Fruit fly (Drosophila melanogaster): ENCODE measurements around the gene CG14182.

CG14182 gene

dm6 chr3L:19991120-19991519, 11.5 kb upstream of the CG14182 start, which contains the start of gene fln:
TSS of gene fln (minus strand) at chr3L:19991220.
- TF ChIP-seq Pif1A (GFP tag; optimal IDR thresholded peaks at IDR 0.05) = no peak
- no peak for TF ChIP-seq CG17806 (tag; optimal IDR thresholded peaks at IDR 0.05)
- TF ChIP-seq CG9948 (tag; optimal IDR thresholded peaks at IDR 0.05) = no peak
- no peak for TF ChIP-seq CG8301 (tag; optimal IDR thresholded peaks at IDR 0.05)
- no peak for TF ChIP-seq CG14655 (GFP tag; optimal IDR thresholded peaks at IDR 0.05)
- TF ChIP-seq fd96Ca (GFP tag; IDR thresholded peaks at IDR 0.05) = no peak
- TF ChIP-seq gl (tag; optimal IDR thresholded peaks at IDR 0.05) = no peak
- no peak for TF ChIP-seq CG12605 (GFP tag; IDR thresholded peaks at IDR 0.05)
- no peak for TF ChIP-seq EcR (GFP tag; optimal IDR thresholded peaks at IDR 0.05)
- TF ChIP-seq CG8159 (tag; optimal IDR thresholded peaks at IDR 0.05) = no peak
- TF ChIP-seq Snoo (tag; optimal IDR thresholded peaks at IDR 0.05) = no peak
- TF ChIP-seq CG4496 (GFP tag; IDR thresholded peaks at IDR 0.05) = no peak
- no peak for TF ChIP-seq D1 (tag; optimal IDR thresholded peaks at IDR 0.05)
- TF ChIP-seq CG34367 (tag; optimal IDR thresholded peaks at IDR 0.05) = no peak
- TF ChIP-seq Ets98B (GFP tag; IDR thresholded peaks at IDR 0.05) = no peak
- TF ChIP-seq rn (GFP tag; IDR thresholded peaks at IDR 0.05) = no peak
- TF ChIP-seq CG13204 (GFP tag; optimal IDR thresholded peaks at IDR 0.05) = no peak
- TF ChIP-seq CG32121 (GFP tag; IDR thresholded peaks at IDR 0.05) = no peak
- TF ChIP-seq Pif1B (GFP tag; optimal IDR thresholded peaks at IDR 0.05) = no peak
- TF ChIP-seq CG10348 (GFP tag; IDR thresholded peaks at IDR 0.05) = no peak

DNA sequence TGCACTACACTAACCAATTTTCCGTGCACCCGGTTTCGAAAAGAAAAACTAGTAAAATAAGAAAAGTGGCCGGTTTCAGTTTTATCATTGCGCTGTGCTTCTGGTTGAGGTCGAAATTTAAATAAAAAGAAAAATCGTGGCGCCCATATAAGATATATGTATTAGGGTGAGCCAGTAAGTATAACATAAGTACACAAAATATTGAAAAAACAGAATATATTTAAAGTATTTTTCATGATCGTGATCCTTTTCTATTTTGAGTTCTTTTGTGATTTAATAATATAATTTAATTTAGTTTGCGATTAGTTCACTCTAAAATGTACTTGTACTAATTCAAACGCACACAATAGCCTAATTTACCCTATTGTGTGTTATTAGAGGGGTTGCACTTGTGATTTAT, 9.3 kb upstream of the CG14182 start, which contains the start of gene Csas:
Csas (minus strand) TSS at position 101 of the 400 bp plus-strand sequence.
- TF ChIP-seq EcR (GFP tag; optimal IDR thresholded peaks at IDR 0.05) (no peak), Pif1A (GFP tag; optimal IDR thresholded peaks at IDR 0.05) (no peak), Pif1B (GFP tag; optimal IDR thresholded peaks at IDR 0.05) (no peak), CG9948 (tag; optimal IDR thresholded peaks at IDR 0.05) (no peak), CG8301 (tag; optimal IDR thresholded peaks at IDR 0.05) (no peak), rn (GFP tag; IDR thresholded peaks at IDR 0.05) (no peak), CG32121 (GFP tag; IDR thresholded peaks at IDR 0.05) (no peak), CG17806 (tag; optimal IDR thresholded peaks at IDR 0.05) (no peak), gl (tag; optimal IDR thresholded peaks at IDR 0.05) (no peak), CG8159 (tag; optimal IDR thresholded peaks at IDR 0.05) (no peak), CG10348 (GFP tag; IDR thresholded peaks at IDR 0.05) (no peak), D1 (tag; optimal IDR thresholded peaks at IDR 0.05) (no peak)

- TF ChIP-seq CG10348 (GFP tag; IDR thresholded peaks at IDR 0.05) = no peak
- TF ChIP-seq EcR (GFP tag; optimal IDR thresholded peaks at IDR 0.05) = no peak
- TF ChIP-seq gl (tag; optimal IDR thresholded peaks at IDR 0.05) = no peak
- TF ChIP-seq Snoo (tag; optimal IDR thresholded peaks at IDR 0.05) = no peak
- TF ChIP-seq D1 (tag; optimal IDR thresholded peaks at IDR 0.05) = no peak
- TF ChIP-seq CG32121 (GFP tag; IDR thresholded peaks at IDR 0.05) = no peak
- no peak for TF ChIP-seq rn (GFP tag; IDR thresholded peaks at IDR 0.05)
- no peak for TF ChIP-seq CG12605 (GFP tag; IDR thresholded peaks at IDR 0.05)
Measured at dm6 chr3L:19985768-19986167, 6.2 kb upstream of the CG14182 start, which contains the start of the genes hale and schuy. TSS of gene hale (minus strand) at chr3L:19985868. TSS of gene schuy (plus strand) at chr3L:19986093.

DNA sequence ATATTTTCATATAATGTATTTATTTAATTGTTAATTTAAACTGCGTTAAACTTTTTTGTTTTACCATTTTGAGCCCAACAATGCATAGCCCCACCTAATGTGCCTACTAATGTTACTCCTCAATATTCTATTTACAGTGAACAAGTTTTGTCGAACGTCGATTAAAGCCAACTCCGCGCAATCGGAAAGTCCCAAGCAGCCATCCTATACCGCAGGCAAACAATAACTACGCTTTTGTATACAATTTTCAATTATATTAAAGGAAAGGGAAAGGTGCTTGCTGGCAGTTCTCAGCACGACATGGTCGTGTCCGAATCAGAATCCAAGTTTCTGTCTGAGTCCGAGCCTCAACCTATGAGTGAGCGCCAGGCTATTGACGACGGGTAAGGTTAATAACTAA, 1.8 kb upstream of the CG14182 start, which contains the start of gene CG17732:
CG17732 (plus strand) TSS at position 301 of the 400 bp plus-strand sequence.
- TF ChIP-seq CG34367 (tag; optimal IDR thresholded peaks at IDR 0.05) (no peak), CG13204 (GFP tag; optimal IDR thresholded peaks at IDR 0.05) (no peak), D1 (tag; optimal IDR thresholded peaks at IDR 0.05) (no peak), rn (GFP tag; IDR thresholded peaks at IDR 0.05) (no peak), CG12605 (GFP tag; IDR thresholded peaks at IDR 0.05) (no peak), CG4496 (GFP tag; IDR thresholded peaks at IDR 0.05) (no peak), Pif1B (GFP tag; optimal IDR thresholded peaks at IDR 0.05) (no peak), Ets98B (GFP tag; IDR thresholded peaks at IDR 0.05) (no peak)

- TF ChIP-seq Ets98B (GFP tag; IDR thresholded peaks at IDR 0.05) (no peak), CG4496 (GFP tag; IDR thresholded peaks at IDR 0.05) (no peak), Pif1B (GFP tag; optimal IDR thresholded peaks at IDR 0.05) (no peak), CG8159 (tag; optimal IDR thresholded peaks at IDR 0.05) (no peak), D1 (tag; optimal IDR thresholded peaks at IDR 0.05) (no peak), CG10348 (GFP tag; IDR thresholded peaks at IDR 0.05) (no peak)
Measured at dm6 chr3L:19978088-19978487, 1.5 kb downstream of the CG14182 start.

- TF ChIP-seq CG14655 (GFP tag; optimal IDR thresholded peaks at IDR 0.05) = peak; percentile 15
- TF ChIP-seq CG9948 (tag; optimal IDR thresholded peaks at IDR 0.05) = no peak
Measured at dm6 chr3L:19968725-19969598, 10.7 kb downstream of the CG14182 start.

DNA sequence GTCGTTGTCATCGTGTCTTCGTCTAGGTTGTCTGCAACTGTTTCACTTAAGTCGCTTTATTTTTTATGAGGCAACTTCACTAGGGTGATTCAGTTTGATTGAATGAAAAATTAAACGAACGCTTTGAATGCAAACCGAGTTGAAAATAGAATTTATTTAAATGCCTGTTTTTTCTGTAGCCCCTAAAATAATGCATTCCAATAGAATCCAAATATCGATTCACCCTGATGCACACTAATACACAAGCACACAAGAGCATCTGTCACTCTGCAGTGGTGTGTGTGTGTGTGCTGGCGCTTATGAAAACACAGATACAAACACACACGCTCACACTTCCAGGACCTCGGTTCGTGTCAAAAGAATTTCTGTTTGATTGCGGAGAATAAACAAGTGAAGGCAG, 17.8 kb downstream of the CG14182 start:
- TF ChIP-seq CG4496 (GFP tag; IDR thresholded peaks at IDR 0.05) (0 out of 3 replicates have a peak, but pooled peaks have one; percentile 20), fd96Ca (GFP tag; IDR thresholded peaks at IDR 0.05) (no peak), Ets98B (GFP tag; IDR thresholded peaks at IDR 0.05) (no peak), CG9948 (tag; optimal IDR thresholded peaks at IDR 0.05) (no peak), CG12605 (GFP tag; IDR thresholded peaks at IDR 0.05) (peak; percentile 38; the same call in 1 of the 2 replicates), CG13204 (GFP tag; optimal IDR thresholded peaks at IDR 0.05) (no peak), CG15710 (tag; optimal IDR thresholded peaks at IDR 0.05) (peak; percentile 56), CG8159 (tag; optimal IDR thresholded peaks at IDR 0.05) (peak; percentile 51), gl (tag; optimal IDR thresholded peaks at IDR 0.05) (no peak), EcR (GFP tag; optimal IDR thresholded peaks at IDR 0.05) (no peak), Snoo (tag; optimal IDR thresholded peaks at IDR 0.05) (no peak), CG34367 (tag; optimal IDR thresholded peaks at IDR 0.05) (peak; percentile 41), D1 (tag; optimal IDR thresholded peaks at IDR 0.05) (no peak), CG17806 (tag; optimal IDR thresholded peaks at IDR 0.05) (no peak), CG32121 (GFP tag; IDR thresholded peaks at IDR 0.05) (no peak), CG8301 (tag; optimal IDR thresholded peaks at IDR 0.05) (peak; percentile 39), rn (GFP tag; IDR thresholded peaks at IDR 0.05) (no peak), Pif1B (GFP tag; optimal IDR thresholded peaks at IDR 0.05) (peak; percentile 26), CG10348 (GFP tag; IDR thresholded peaks at IDR 0.05) (no peak), Pif1A (GFP tag; optimal IDR thresholded peaks at IDR 0.05) (no peak), CG14655 (GFP tag; optimal IDR thresholded peaks at IDR 0.05) (peak; percentile 40)
